Fruit fly (Drosophila melanogaster): ENCODE results near the gene CG14071.
A peak's percentile ranks its signal among the peaks of the same experiment; 100 is the strongest.

The CG14071 gene

dm6 chr2L:10888827-10889226, at the start of gene CG14071:
TSS of gene CG14071 (minus strand) at chr2L:10888927.
- no peak for TF ChIP-seq CG8478 (optimal IDR thresholded peaks at IDR 0.05)

DNA sequence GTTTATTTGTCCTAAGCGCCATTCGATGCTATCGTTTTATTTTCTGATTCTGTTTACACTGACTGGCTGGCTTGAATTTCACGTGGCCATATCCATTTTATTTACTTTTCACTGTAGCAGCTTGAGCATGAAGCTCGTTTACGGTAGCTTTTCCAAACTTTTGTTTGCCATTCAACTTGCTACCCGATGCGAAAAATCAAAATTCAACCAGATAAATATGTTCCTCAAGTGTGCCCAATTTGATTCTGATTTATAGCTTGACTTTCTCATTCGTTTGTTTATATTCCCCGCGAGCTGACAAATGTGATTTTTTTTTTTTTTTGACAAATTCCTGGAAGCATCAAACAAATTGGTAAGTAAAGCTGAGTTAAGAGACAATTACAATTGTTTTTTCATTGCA, 47.6 kb upstream of the CG14071 start, which contains the start of gene CG14072:
TSS of gene CG14072 (plus strand) at position 301 of the 400 bp plus-strand sequence.
- TF ChIP-seq psq (optimal IDR thresholded peaks at IDR 0.05) (no peak), EcR (GFP tag; optimal IDR thresholded peaks at IDR 0.05) (no peak), Dll (optimal IDR thresholded peaks at IDR 0.05) (no peak), pan (optimal IDR thresholded peaks at IDR 0.05) (no peak), usp (GFP tag; optimal IDR thresholded peaks at IDR 0.05) (no peak), CG8478 (optimal IDR thresholded peaks at IDR 0.05) (no peak)

- TF ChIP-seq psq (optimal IDR thresholded peaks at IDR 0.05): no peak
- no peak for TF ChIP-seq pan (optimal IDR thresholded peaks at IDR 0.05)
- no peak for TF ChIP-seq usp (GFP tag; optimal IDR thresholded peaks at IDR 0.05)
- no peak for TF ChIP-seq EcR (GFP tag; optimal IDR thresholded peaks at IDR 0.05)
- no peak for TF ChIP-seq CG8478 (optimal IDR thresholded peaks at IDR 0.05)
- TF ChIP-seq Dll (optimal IDR thresholded peaks at IDR 0.05): no peak
Measured at dm6 chr2L:10910548-10910947, 21.8 kb upstream of the CG14071 start, which contains the start of gene CG14069. TSS of gene CG14069 (minus strand) at chr2L:10910648.

dm6 chr2L:10908793-10909192, 20.1 kb upstream of the CG14071 start, which contains the start of gene CG7309:
TSS of gene CG7309 (minus strand) at chr2L:10908893.
- TF ChIP-seq CG8478 (optimal IDR thresholded peaks at IDR 0.05) (no peak), usp (GFP tag; optimal IDR thresholded peaks at IDR 0.05) (no peak), EcR (GFP tag; optimal IDR thresholded peaks at IDR 0.05) (no peak), psq (optimal IDR thresholded peaks at IDR 0.05) (no peak), pan (optimal IDR thresholded peaks at IDR 0.05) (no peak), Dll (optimal IDR thresholded peaks at IDR 0.05) (no peak)

dm6 chr2L:10901685-10902084, 13.0 kb upstream of the CG14071 start, which contains the start of gene CG14070:
TSS of gene CG14070 (minus strand) at chr2L:10901785.
- TF ChIP-seq pan (optimal IDR thresholded peaks at IDR 0.05): no peak
- no peak for TF ChIP-seq CG8478 (optimal IDR thresholded peaks at IDR 0.05)
- no peak for TF ChIP-seq Dll (optimal IDR thresholded peaks at IDR 0.05)
- no peak for TF ChIP-seq EcR (GFP tag; optimal IDR thresholded peaks at IDR 0.05)
- no peak for TF ChIP-seq usp (GFP tag; optimal IDR thresholded peaks at IDR 0.05)
- TF ChIP-seq psq (optimal IDR thresholded peaks at IDR 0.05): no peak

dm6 chr2L:10869867-10870266, 18.9 kb downstream of the CG14071 start, which contains the start of gene CG12517:
TSS of gene CG12517 (plus strand) at chr2L:10870167.
- no peak for TF ChIP-seq Dll (optimal IDR thresholded peaks at IDR 0.05)
- TF ChIP-seq usp (GFP tag; optimal IDR thresholded peaks at IDR 0.05): no peak
- no peak for TF ChIP-seq pan (optimal IDR thresholded peaks at IDR 0.05)
- TF ChIP-seq psq (optimal IDR thresholded peaks at IDR 0.05): no peak
- no peak for TF ChIP-seq CG8478 (optimal IDR thresholded peaks at IDR 0.05)
- no peak for TF ChIP-seq EcR (GFP tag; optimal IDR thresholded peaks at IDR 0.05)

DNA sequence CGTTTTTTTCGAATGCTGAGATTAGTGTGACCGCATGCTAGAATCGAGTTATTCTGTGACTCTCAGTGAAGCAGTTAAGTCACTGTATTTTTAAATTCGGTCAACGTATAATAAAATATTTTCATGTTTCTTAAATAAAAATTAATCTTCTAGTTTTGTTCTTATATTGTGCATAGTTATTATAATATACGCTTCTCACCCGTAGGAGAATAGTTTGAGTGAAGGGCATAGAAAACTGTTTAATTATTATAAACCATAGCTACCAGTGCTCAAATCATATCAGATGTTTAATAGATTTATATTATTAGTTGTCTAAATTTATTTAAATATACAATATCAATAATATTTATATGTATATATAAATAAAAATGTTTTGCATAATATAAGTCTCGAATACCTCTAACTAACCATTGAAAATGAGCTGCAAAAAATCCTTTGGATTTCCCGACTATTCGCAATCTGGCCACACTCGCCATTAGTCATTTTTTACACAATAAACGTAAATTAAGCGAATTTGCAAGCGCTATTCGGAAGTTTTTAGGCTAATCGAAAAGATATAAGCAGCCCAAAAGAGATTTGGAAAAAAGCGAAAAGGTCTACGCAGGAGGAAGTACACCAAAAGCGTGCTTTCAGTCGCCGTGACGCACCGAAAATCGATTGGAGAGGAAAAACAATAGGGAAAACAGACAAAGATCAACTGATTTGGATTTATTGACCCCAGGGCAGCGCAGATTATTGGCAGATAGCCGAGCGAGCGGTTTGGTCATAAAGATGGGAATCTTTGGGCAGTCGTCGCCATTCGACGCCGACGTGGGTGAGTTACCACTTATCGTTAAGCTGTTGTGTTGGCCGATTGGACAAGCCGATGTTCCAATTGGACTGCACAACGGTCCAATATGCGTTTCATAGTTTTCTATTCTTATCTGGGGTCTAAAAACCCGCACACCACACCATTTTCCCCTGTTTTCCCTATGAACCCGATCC, 30.4 kb downstream of the CG14071 start, which contains the start of the genes aurB and Stam:
TSS of gene aurB (minus strand) at position 31 of the 984 bp plus-strand sequence.
TSS of gene Stam (plus strand) at position 473 of the 984 bp plus-strand sequence.
- TF ChIP-seq pan (optimal IDR thresholded peaks at IDR 0.05) (no peak), EcR (GFP tag; optimal IDR thresholded peaks at IDR 0.05) (no peak), psq (optimal IDR thresholded peaks at IDR 0.05) (no peak), usp (GFP tag; optimal IDR thresholded peaks at IDR 0.05) (no peak), Dll (optimal IDR thresholded peaks at IDR 0.05) (no peak), CG8478 (optimal IDR thresholded peaks at IDR 0.05) (no peak)

- no peak for TF ChIP-seq usp (GFP tag; optimal IDR thresholded peaks at IDR 0.05)
- no peak for TF ChIP-seq pan (optimal IDR thresholded peaks at IDR 0.05)
- TF ChIP-seq EcR (GFP tag; optimal IDR thresholded peaks at IDR 0.05): no peak
- TF ChIP-seq psq (optimal IDR thresholded peaks at IDR 0.05): no peak
- TF ChIP-seq Dll (optimal IDR thresholded peaks at IDR 0.05): no peak
- TF ChIP-seq CG8478 (optimal IDR thresholded peaks at IDR 0.05): no peak
Measured at dm6 chr2L:10856328-10856942, 32.3 kb downstream of the CG14071 start, which contains the start of gene Dnz1. TSS of gene Dnz1 (minus strand) at chr2L:10856644.

dm6 chr2L:10851336-10851862, 37.3 kb downstream of the CG14071 start:
- TF ChIP-seq EcR (GFP tag; optimal IDR thresholded peaks at IDR 0.05) (no peak), usp (GFP tag; optimal IDR thresholded peaks at IDR 0.05) (no peak), Dll (optimal IDR thresholded peaks at IDR 0.05) (no peak), psq (optimal IDR thresholded peaks at IDR 0.05) (no peak), CG8478 (optimal IDR thresholded peaks at IDR 0.05) (no peak), pan (optimal IDR thresholded peaks at IDR 0.05) (no peak)

DNA sequence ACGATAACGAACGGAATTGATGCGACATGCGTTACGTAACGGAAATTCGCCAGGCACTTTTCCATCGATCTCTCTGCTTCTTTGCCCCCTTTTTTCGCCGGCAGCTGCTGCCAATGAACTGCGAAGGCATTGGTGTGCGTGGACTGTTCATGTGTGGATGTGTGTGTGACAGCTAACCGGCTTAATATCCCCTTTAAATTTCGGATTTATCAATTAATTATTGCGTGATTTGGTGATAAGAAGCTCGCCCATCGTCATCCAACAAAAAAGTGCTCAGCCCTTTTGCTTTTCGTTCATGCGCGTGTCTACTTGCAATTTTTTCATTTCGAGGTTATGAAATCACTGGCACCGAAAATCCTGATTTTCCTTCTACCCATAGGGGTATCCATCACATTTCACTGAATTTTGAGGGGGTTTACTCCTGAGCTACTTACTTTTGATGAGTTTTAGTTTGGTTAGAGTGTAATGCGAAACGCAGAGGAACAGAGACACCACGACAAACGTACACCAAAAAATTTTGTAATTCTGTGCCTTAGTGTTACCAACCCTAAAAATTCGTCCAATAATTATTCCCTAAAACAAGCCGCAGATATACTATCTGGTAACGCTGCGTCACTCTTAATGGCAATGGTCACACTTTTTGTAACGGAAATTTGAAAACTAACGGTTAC, 38.3 kb downstream of the CG14071 start, which contains the start of gene porin:
TSS of gene porin (minus strand) at position 529 of the 671 bp plus-strand sequence.
- TF ChIP-seq CG8478 (optimal IDR thresholded peaks at IDR 0.05): no peak
- TF ChIP-seq Dll (optimal IDR thresholded peaks at IDR 0.05): no peak
- peak in 1 of 2 experiments; percentile 77 for TF ChIP-seq EcR (GFP tag; optimal IDR thresholded peaks at IDR 0.05)
- no peak for TF ChIP-seq psq (optimal IDR thresholded peaks at IDR 0.05)
